Fruit fly (Drosophila melanogaster) whole organism, wandering third instar larva: ENCODE results near the gene Rala.

Experiments
- Abd-B ChIP-seq: fragments of >200 bp; optimal IDR thresholded peaks from 2 replicates; lab custom pipeline; 2017; ENCODE audit warnings: missing biosample characterization, missing genetic modification characterization
- Dfd ChIP-seq: fragments of >200 bp; optimal IDR thresholded peaks from 2 replicates; lab custom pipeline; 2017; ENCODE audit warnings: missing biosample characterization, missing genetic modification characterization
- Dif ChIP-seq: fragments of 200-275, 200-300 bp; sonication (Bioruptor generic); optimal IDR thresholded peaks from 2 replicates; lab custom pipeline; 2018; ENCODE audit warnings: missing biosample characterization, missing genetic modification characterization; ENCODE audit not compliant: partially characterized antibody
- GATAd ChIP-seq: sonication (Bioruptor generic); optimal IDR thresholded peaks from 2 replicates; lab custom pipeline; 2016; ENCODE audit warnings: missing biosample characterization, missing genetic modification characterization
- HLH106 ChIP-seq: fragments of 200-800 bp; optimal IDR thresholded peaks from 3 replicates; lab custom pipeline; 2019; ENCODE audit warnings: missing biosample characterization, mild to moderate bottlenecking, missing genetic modification characterization, moderate library complexity
- Hr78 ChIP-seq: fragments of >200 bp; optimal IDR thresholded peaks from 2 replicates; lab custom pipeline; 2017; ENCODE audit warnings: missing biosample characterization, missing genetic modification characterization
- Hr83 ChIP-seq: fragments of 200-300 bp; sonication (Bioruptor generic); optimal IDR thresholded peaks from 2 replicates; lab custom pipeline; 2016; ENCODE audit warnings: missing biosample characterization, mild to moderate bottlenecking, missing genetic modification characterization, moderate library complexity; ENCODE audit not compliant: poor library complexity, severe bottlenecking
- Myc ChIP-seq: fragments of >200 bp; optimal IDR thresholded peaks from 2 replicates; lab custom pipeline; 2017
- N ChIP-seq: fragments of >200 bp; optimal IDR thresholded peaks from 2 replicates; lab custom pipeline; 2018; ENCODE audit warnings: missing biosample characterization, missing external identifiers, missing genetic modification characterization
- Rel ChIP-seq, 2 experiments: fragments of 200-800 bp; sonication (Bioruptor generic) in 1 of 2; optimal IDR thresholded peaks; 2 replicates in 1 of 2; 3 replicates in 1 of 2; lab custom pipeline; 2016 to 2019; ENCODE audit warnings: mild to moderate bottlenecking in 2 of 2, missing biosample characterization in 2 of 2, missing genetic modification characterization in 2 of 2, moderate library complexity in 1 of 2
- Sp1 ChIP-seq: fragments of 200-800 bp; sonication (Bioruptor generic); optimal IDR thresholded peaks from 3 replicates; lab custom pipeline; 2019; ENCODE audit warnings: missing biosample characterization, mild to moderate bottlenecking, missing genetic modification characterization, moderate library complexity
- Vsx2 ChIP-seq: fragments of 200-300, 225-300 bp; sonication (Bioruptor generic); optimal IDR thresholded peaks from 2 replicates; lab custom pipeline; 2018; ENCODE audit warnings: missing biosample characterization, missing genetic modification characterization; ENCODE audit not compliant: partially characterized antibody
- brk ChIP-seq: fragments of 200-800 bp; sonication (Bioruptor generic); optimal IDR thresholded peaks from 2 replicates; lab custom pipeline; 2016; ENCODE audit warnings: missing biosample characterization, mild to moderate bottlenecking, missing genetic modification characterization
- dl ChIP-seq, 2 experiments: fragments of 175-275, 200-275 bp in 1 of 2; fragments of 200-275 bp in 1 of 2; sonication (Bioruptor generic); optimal IDR thresholded peaks; lab custom pipeline; 2018; ENCODE audit warnings: mild to moderate bottlenecking in 2 of 2, missing biosample characterization in 2 of 2, missing genetic modification characterization in 2 of 2, moderate library complexity in 2 of 2; ENCODE audit not compliant: partially characterized antibody in 2 of 2, insufficient read depth in 1 of 2
- dsf ChIP-seq: sonication (Bioruptor generic); optimal IDR thresholded peaks from 2 replicates; lab custom pipeline; 2016; ENCODE audit warnings: missing biosample characterization, missing genetic modification characterization, borderline replicate concordance
- foxo ChIP-seq, 2 experiments: fragments of 200-800 bp; sonication (Bioruptor generic); optimal IDR thresholded peaks; 2 replicates in 1 of 2; 3 replicates in 1 of 2; lab custom pipeline; 2016 to 2017; ENCODE audit warnings: missing biosample characterization in 2 of 2, missing genetic modification characterization in 2 of 2
- fru ChIP-seq: fragments of 200-800 bp; sonication (Bioruptor generic); optimal IDR thresholded peaks from 3 replicates; lab custom pipeline; 2016; ENCODE audit warnings: missing biosample characterization, mild to moderate bottlenecking, missing genetic modification characterization
- h ChIP-seq: fragments of 200-800 bp; sonication (Bioruptor generic); optimal IDR thresholded peaks from 3 replicates; lab custom pipeline; 2016; ENCODE audit warnings: missing biosample characterization, mild to moderate bottlenecking, missing genetic modification characterization
- jim ChIP-seq: fragments of 175-275, 200-325 bp; sonication (Bioruptor generic); optimal IDR thresholded peaks from 2 replicates; lab custom pipeline; 2016; ENCODE audit warnings: missing biosample characterization, mild to moderate bottlenecking, missing genetic modification characterization
- lola ChIP-seq: fragments of >200 bp; optimal IDR thresholded peaks from 2 replicates; lab custom pipeline; 2017; ENCODE audit warnings: missing biosample characterization, missing genetic modification characterization
- psq ChIP-seq: fragments of 200-800 bp; sonication (Bioruptor generic); optimal IDR thresholded peaks from 3 replicates; lab custom pipeline; 2017; ENCODE audit warnings: missing biosample characterization, mild to moderate bottlenecking, missing genetic modification characterization, moderate library complexity
- rgr ChIP-seq: fragments of 200-800 bp; sonication (Bioruptor generic); optimal IDR thresholded peaks from 3 replicates; lab custom pipeline; 2016; ENCODE audit warnings: missing biosample characterization, mild to moderate bottlenecking, missing genetic modification characterization
- tai ChIP-seq: sonication (Bioruptor generic); optimal IDR thresholded peaks from 2 replicates; lab custom pipeline; 2016; ENCODE audit warnings: missing biosample characterization, missing genetic modification characterization
- usp ChIP-seq: fragments of >200 bp; optimal IDR thresholded peaks from 2 replicates; lab custom pipeline; 2017; ENCODE audit warnings: missing biosample characterization, missing genetic modification characterization
- woc ChIP-seq: sonication (Bioruptor generic); optimal IDR thresholded peaks from 2 replicates; lab custom pipeline; 2016; ENCODE audit warnings: missing biosample characterization, mild to moderate bottlenecking, missing genetic modification characterization

The Rala gene

DNA sequence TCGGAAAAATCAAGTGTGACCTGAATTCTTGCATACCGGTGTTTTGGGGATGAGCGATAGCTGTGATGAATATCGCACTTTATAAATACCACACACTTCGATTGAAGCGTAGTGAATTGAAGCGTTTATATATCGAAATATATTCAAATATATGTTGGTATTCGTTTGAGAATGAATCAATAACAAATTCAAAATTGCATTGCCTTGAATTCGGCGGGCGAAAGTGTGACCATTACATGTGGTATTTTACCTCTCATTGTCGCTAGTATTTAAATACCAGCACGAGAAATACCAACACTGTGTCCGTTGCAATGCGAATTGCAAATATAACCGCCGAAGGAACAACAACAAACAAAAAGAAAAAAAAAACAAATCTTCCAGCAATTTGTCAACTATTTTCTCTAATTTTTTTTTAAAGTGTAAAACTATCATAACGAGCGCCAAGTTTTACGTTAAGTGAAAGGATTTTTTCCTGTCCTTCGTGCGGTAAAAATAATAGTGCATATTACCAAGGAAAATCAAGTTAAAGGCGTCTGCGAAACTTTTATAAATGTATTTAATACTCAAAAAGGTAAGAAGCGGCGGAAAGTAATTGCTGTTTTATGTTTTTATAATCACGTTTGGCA is 47.9 kb downstream of the Rala start, which contains the start of the genes Parg and Mnt:
Gene Parg, minus strand, starts transcription at position 34 of the 626 bp plus-strand sequence.
Gene Mnt, plus strand, starts transcription at position 333 of the 626 bp plus-strand sequence.
- TF ChIP-seq h (no peak), dl (GFP tag; optimal IDR thresholded peaks at IDR 0.05; lab: Kevin White, UChicago; ENCODE audit: insufficient read depth in 1 of 2, partially characterized antibody in 2 of 2) (no peak), psq (no peak), Myc (lab: Kevin White, UChicago) (no peak), Rel (GFP tag; optimal IDR thresholded peaks at IDR 0.05; lab: Kevin White, UChicago) (no peak), Rel (tag; optimal IDR thresholded peaks at IDR 0.05; lab: Kevin White, UChicago) (no peak), Hr78 (GFP tag; lab: Kevin White, UChicago) (no peak), GATAd (GFP tag; lab: Kevin White, UChicago) (no peak), dsf (no peak), Sp1 (GFP tag; lab: Kevin White, UChicago) (no peak), N (GFP tag; lab: Kevin White, UChicago) (no peak), brk (GFP tag; lab: Kevin White, UChicago) (no peak), lola (GFP tag; lab: Kevin White, UChicago) (no peak), jim (no peak), HLH106 (peak; percentile 13), tai (GFP tag; lab: Kevin White, UChicago) (peak; percentile 40), Abd-B (GFP tag; lab: Kevin White, UChicago) (no peak), Vsx2 (no peak), woc (GFP tag; lab: Kevin White, UChicago) (no peak), fru (GFP tag; lab: Kevin White, UChicago) (peak; percentile 19), Hr83 (GFP tag; lab: Kevin White, UChicago) (no peak), Dif (GFP tag; lab: Kevin White, UChicago) (no peak)

DNA sequence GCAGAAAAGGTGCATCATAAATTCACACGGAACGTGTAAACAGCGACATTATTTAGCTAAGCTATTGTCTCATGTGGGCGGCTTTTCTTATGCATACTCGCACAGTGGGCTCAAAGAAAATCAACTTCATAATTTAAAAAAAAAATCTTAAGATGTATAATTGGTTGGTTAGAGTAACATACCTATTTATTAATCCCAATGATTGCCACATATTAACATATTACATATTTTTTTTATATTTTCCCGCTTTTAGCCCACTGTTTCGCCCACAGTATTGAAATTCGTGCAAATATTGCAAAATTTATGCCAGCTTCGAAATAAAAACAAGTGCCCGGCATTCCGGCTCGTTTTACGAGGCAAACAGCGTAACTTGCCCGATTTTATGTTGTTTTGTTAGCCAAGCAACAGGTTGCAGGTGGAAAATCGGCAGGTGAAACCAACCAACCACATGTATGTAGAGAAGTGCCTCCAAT is 52.2 kb downstream of the Rala start, which contains the start of gene Ilp7:
Gene Ilp7, plus strand, starts transcription at position 423 of the 473 bp plus-strand sequence.
- TF ChIP-seq Dif (GFP tag; lab: Kevin White, UChicago) (no peak), usp (no peak), Myc (lab: Kevin White, UChicago) (no peak), h (peak; percentile 23), foxo (GFP tag; optimal IDR thresholded peaks at IDR 0.05; lab: Kevin White, UChicago) (peak in 1 of 2 experiments; percentile 15), brk (GFP tag; lab: Kevin White, UChicago) (no peak), lola (GFP tag; lab: Kevin White, UChicago) (no peak), fru (GFP tag; lab: Kevin White, UChicago) (peak; percentile 2), HLH106 (no peak), rgr (GFP tag; lab: Kevin White, UChicago) (peak; percentile 9), woc (GFP tag; lab: Kevin White, UChicago) (no peak), Dfd (no peak)
